Fruit fly (Drosophila melanogaster): ENCODE measurements around the gene CG33673.

Gene CG33673

dm6 chr2L:1946628-1947027 is at the start of gene CG33673:
TSS of gene CG33673 (minus strand) at chr2L:1946728.
- TF ChIP-seq insv (optimal IDR thresholded peaks at IDR 0.05), result no peak
- no peak for TF ChIP-seq h (optimal IDR thresholded peaks at IDR 0.05)

- TF ChIP-seq Sin3A (optimal IDR thresholded peaks at IDR 0.05) (no peak), h (optimal IDR thresholded peaks at IDR 0.05) (no peak)
Measured at dm6 chr2L:1992060-1992459, 45.5 kb upstream of the CG33673 start, which contains the start of gene Obp22a. TSS of gene Obp22a (minus strand) at chr2L:1992160.

dm6 chr2L:1989278-1989918 is 42.9 kb upstream of the CG33673 start:
- TF ChIP-seq psq (optimal IDR thresholded peaks at IDR 0.05), result no peak
- TF ChIP-seq insv (optimal IDR thresholded peaks at IDR 0.05), result no peak
- no peak for TF ChIP-seq h (optimal IDR thresholded peaks at IDR 0.05)

- no peak for TF ChIP-seq insv (optimal IDR thresholded peaks at IDR 0.05)
- no peak for TF ChIP-seq ttk (optimal IDR thresholded peaks at IDR 0.05)
- TF ChIP-seq psq (optimal IDR thresholded peaks at IDR 0.05), result no peak
- TF ChIP-seq Sin3A (optimal IDR thresholded peaks at IDR 0.05), result no peak
- no peak for TF ChIP-seq h (optimal IDR thresholded peaks at IDR 0.05)
- TF ChIP-seq Myc (optimal IDR thresholded peaks at IDR 0.05), result no peak
Measured at dm6 chr2L:1988192-1988561, 41.6 kb upstream of the CG33673 start, which contains the start of gene Npc2a. TSS of gene Npc2a (plus strand) at chr2L:1988290.

dm6 chr2L:1987434-1988191 is 41.1 kb upstream of the CG33673 start, which contains the start of gene Got2:
TSS of gene Got2 (minus strand) at chr2L:1987758.
- TF ChIP-seq h (optimal IDR thresholded peaks at IDR 0.05), result no peak
- no peak for TF ChIP-seq Myc (optimal IDR thresholded peaks at IDR 0.05)
- no peak for TF ChIP-seq psq (optimal IDR thresholded peaks at IDR 0.05)

dm6 chr2L:1986343-1987280 is 40.1 kb upstream of the CG33673 start:
- TF ChIP-seq Sin3A (optimal IDR thresholded peaks at IDR 0.05), result no peak
- TF ChIP-seq Myc (optimal IDR thresholded peaks at IDR 0.05), result no peak
- no peak for TF ChIP-seq psq (optimal IDR thresholded peaks at IDR 0.05)
- no peak for TF ChIP-seq ttk (optimal IDR thresholded peaks at IDR 0.05)
- TF ChIP-seq insv (optimal IDR thresholded peaks at IDR 0.05), result no peak
- no peak for TF ChIP-seq h (optimal IDR thresholded peaks at IDR 0.05)

dm6 chr2L:1981726-1982367 is 35.3 kb upstream of the CG33673 start, which contains the start of gene CG7289:
TSS of gene CG7289 (plus strand) at chr2L:1982217.
- TF ChIP-seq psq (optimal IDR thresholded peaks at IDR 0.05), result no peak
- no peak for TF ChIP-seq insv (optimal IDR thresholded peaks at IDR 0.05)
- no peak for TF ChIP-seq h (optimal IDR thresholded peaks at IDR 0.05)
- no peak for TF ChIP-seq ttk (optimal IDR thresholded peaks at IDR 0.05)
- TF ChIP-seq Myc (optimal IDR thresholded peaks at IDR 0.05), result no peak
- TF ChIP-seq Sin3A (optimal IDR thresholded peaks at IDR 0.05), result no peak

dm6 chr2L:1980708-1981339 is 34.3 kb upstream of the CG33673 start, which contains the start of the genes CG15356 and CG15362:
TSS of gene CG15356 (minus strand) at chr2L:1980755.
TSS of gene CG15362 (plus strand) at chr2L:1981176.
- TF ChIP-seq h (optimal IDR thresholded peaks at IDR 0.05) (no peak), psq (optimal IDR thresholded peaks at IDR 0.05) (no peak), insv (optimal IDR thresholded peaks at IDR 0.05) (no peak), Myc (optimal IDR thresholded peaks at IDR 0.05) (no peak), Sin3A (optimal IDR thresholded peaks at IDR 0.05) (no peak), ttk (optimal IDR thresholded peaks at IDR 0.05) (no peak)

- TF ChIP-seq Sin3A (optimal IDR thresholded peaks at IDR 0.05) (no peak), h (optimal IDR thresholded peaks at IDR 0.05) (no peak), psq (optimal IDR thresholded peaks at IDR 0.05) (no peak), insv (optimal IDR thresholded peaks at IDR 0.05) (no peak), Myc (optimal IDR thresholded peaks at IDR 0.05) (no peak), ttk (optimal IDR thresholded peaks at IDR 0.05) (no peak)
Measured at dm6 chr2L:1979196-1979818, 32.8 kb upstream of the CG33673 start.

- TF ChIP-seq ttk (optimal IDR thresholded peaks at IDR 0.05) (no peak), h (optimal IDR thresholded peaks at IDR 0.05) (no peak)
Measured at dm6 chr2L:1975473-1975872, 28.9 kb upstream of the CG33673 start.

- TF ChIP-seq h (optimal IDR thresholded peaks at IDR 0.05) (no peak), psq (optimal IDR thresholded peaks at IDR 0.05) (no peak), Sin3A (optimal IDR thresholded peaks at IDR 0.05) (no peak), insv (optimal IDR thresholded peaks at IDR 0.05) (no peak), ttk (optimal IDR thresholded peaks at IDR 0.05) (no peak)
Measured at dm6 chr2L:1973957-1974356, 27.4 kb upstream of the CG33673 start, which contains the start of gene Der-1. TSS of gene Der-1 (plus strand) at chr2L:1973957.
